Worm (Caenorhabditis elegans) whole organism, L2 larva: ENCODE data around the gene vab-1.

ENCODE experiments used
- C34F6.9 ChIP-seq: fragments of 150-350 bp; optimal IDR thresholded peaks from 2 replicates; lab custom pipeline; 2014; ENCODE audit warnings: missing biosample characterization, missing genetic modification characterization
- F13H6.1 ChIP-seq: sonication (generic microtip); optimal IDR thresholded peaks from 2 replicates; lab custom pipeline; 2016; ENCODE audit warnings: missing genetic modification characterization, missing compliant biosample characterization
- R02D3.7 ChIP-seq: fragments of 150-350 bp; optimal IDR thresholded peaks from 2 replicates; lab custom pipeline; 2014; ENCODE audit warnings: missing biosample characterization, missing genetic modification characterization
- ZK546.5 ChIP-seq: sonication (generic microtip); optimal IDR thresholded peaks from 2 replicates; lab custom pipeline; 2017; ENCODE audit warnings: missing biosample characterization, missing genetic modification characterization
- alr-1 ChIP-seq: fragments of 150-350 bp; optimal IDR thresholded peaks from 2 replicates; lab custom pipeline; 2014; ENCODE audit warnings: missing biosample characterization, missing genetic modification characterization
- aly-2 ChIP-seq: fragments of 150-350 bp; optimal IDR thresholded peaks from 2 replicates; lab custom pipeline; 2014; ENCODE audit warnings: missing biosample characterization, missing genetic modification characterization
- ama-1 ChIP-seq: fragments of 150-350 bp; optimal IDR thresholded peaks from 2 replicates; lab custom pipeline; 2018; ENCODE audit warnings: inconsistent platforms
- ceh-16 ChIP-seq: fragments of 150-350 bp; optimal IDR thresholded peaks from 2 replicates; lab custom pipeline; 2014; ENCODE audit warnings: missing biosample characterization, missing genetic modification characterization
- ceh-82 ChIP-seq: fragments of 150-350 bp; optimal IDR thresholded peaks from 2 replicates; lab custom pipeline; 2014; ENCODE audit warnings: missing biosample characterization, missing genetic modification characterization
- crh-2 ChIP-seq: sonication (generic microtip); optimal IDR thresholded peaks from 2 replicates; lab custom pipeline; 2017; ENCODE audit warnings: missing biosample characterization, missing genetic modification characterization
- dmd-4 ChIP-seq: sonication (generic microtip); optimal IDR thresholded peaks from 2 replicates; lab custom pipeline; 2017; ENCODE audit warnings: missing biosample characterization, missing genetic modification characterization
- egl-27 ChIP-seq: sonication (generic microtip); optimal IDR thresholded peaks from 3 replicates; lab custom pipeline; 2017; ENCODE audit warnings: missing biosample characterization, missing genetic modification reagents, missing genetic modification characterization
- elt-1 ChIP-seq: fragments of 150-350 bp; optimal IDR thresholded peaks from 2 replicates; lab custom pipeline; 2014; ENCODE audit warnings: missing biosample characterization, missing genetic modification characterization
- elt-3 ChIP-seq: sonication (generic microtip); optimal IDR thresholded peaks from 2 replicates; lab custom pipeline; 2017; ENCODE audit warnings: missing biosample characterization, missing genetic modification characterization
- fos-1 ChIP-seq: fragments of 150-350 bp; optimal IDR thresholded peaks from 2 replicates; lab custom pipeline; 2014; ENCODE audit warnings: missing biosample characterization, missing genetic modification characterization
- gmeb-1 ChIP-seq: fragments of 150-350 bp; optimal IDR thresholded peaks from 2 replicates; lab custom pipeline; 2014; ENCODE audit warnings: missing biosample characterization, missing genetic modification characterization
- lin-39 ChIP-seq: fragments of 150-350 bp; optimal IDR thresholded peaks from 2 replicates; lab custom pipeline; 2014; ENCODE audit warnings: missing biosample characterization, missing genetic modification reagents, missing genetic modification characterization
- lsy-2 ChIP-seq, 2 experiments: fragments of 150-350 bp in 1 of 2; sonication (generic microtip) in 1 of 2; optimal IDR thresholded peaks; 2 replicates each; lab custom pipeline; 2014 to 2017; ENCODE audit warnings: missing biosample characterization in 2 of 2, missing genetic modification characterization in 2 of 2
- mab-5 ChIP-seq: fragments of 150-350 bp; optimal IDR thresholded peaks from 2 replicates; lab custom pipeline; 2014; ENCODE audit warnings: missing biosample characterization, missing genetic modification characterization
- mbf-1 ChIP-seq: sonication (generic microtip); optimal IDR thresholded peaks from 2 replicates; lab custom pipeline; 2017; ENCODE audit warnings: missing biosample characterization, missing genetic modification characterization
- mdl-1 ChIP-seq, 2 experiments: fragments of 150-350 bp in 1 of 2; sonication (generic microtip) in 1 of 2; optimal IDR thresholded peaks; 2 replicates each; lab custom pipeline; 2017; ENCODE audit warnings: missing biosample characterization in 2 of 2, missing genetic modification characterization in 2 of 2
- nhr-11 ChIP-seq: fragments of 150-350 bp; optimal IDR thresholded peaks from 2 replicates; lab custom pipeline; 2014; ENCODE audit warnings: missing biosample characterization, missing genetic modification characterization
- nhr-12 ChIP-seq: fragments of 150-350 bp; optimal IDR thresholded peaks from 2 replicates; lab custom pipeline; 2014; ENCODE audit warnings: missing biosample characterization, missing genetic modification characterization
- nhr-129 ChIP-seq: fragments of 150-350 bp; optimal IDR thresholded peaks from 2 replicates; lab custom pipeline; 2014; ENCODE audit warnings: missing biosample characterization, missing genetic modification characterization
- nhr-21 ChIP-seq: fragments of 150-350 bp; optimal IDR thresholded peaks from 2 replicates; lab custom pipeline; 2014; ENCODE audit warnings: missing biosample characterization, missing genetic modification characterization
- nhr-23 ChIP-seq: fragments of 150-350 bp; optimal IDR thresholded peaks from 2 replicates; lab custom pipeline; 2014; ENCODE audit warnings: missing biosample characterization, missing genetic modification reagents, missing genetic modification characterization
- nhr-237 ChIP-seq: fragments of 150-350 bp; optimal IDR thresholded peaks from 2 replicates; lab custom pipeline; 2014; ENCODE audit warnings: missing biosample characterization, missing genetic modification characterization
- nhr-25 ChIP-seq: fragments of 150-350 bp; sonication (generic microtip); optimal IDR thresholded peaks from 3 replicates; lab custom pipeline; 2014; ENCODE audit warnings: missing biosample characterization, missing genetic modification characterization
- nhr-6 ChIP-seq: fragments of 150-350 bp; optimal IDR thresholded peaks from 2 replicates; lab custom pipeline; 2014; ENCODE audit warnings: missing biosample characterization, missing genetic modification characterization
- nhr-77 ChIP-seq: fragments of 150-350 bp; optimal IDR thresholded peaks from 2 replicates; lab custom pipeline; 2014; ENCODE audit warnings: missing biosample characterization, missing genetic modification characterization
- peb-1 ChIP-seq: fragments of 150-350 bp; optimal IDR thresholded peaks from 2 replicates; lab custom pipeline; 2014; ENCODE audit warnings: missing biosample characterization, missing genetic modification characterization
- sem-4 ChIP-seq: fragments of 150-350 bp; optimal IDR thresholded peaks from 2 replicates; lab custom pipeline; 2014; ENCODE audit warnings: missing biosample characterization, missing genetic modification reagents, missing genetic modification characterization
- sma-3 ChIP-seq: sonication (generic microtip); optimal IDR thresholded peaks from 2 replicates; lab custom pipeline; 2016; ENCODE audit warnings: missing genetic modification reagents, missing genetic modification characterization, missing compliant biosample characterization
- sma-9 ChIP-seq, 2 experiments: fragments of 150-350 bp in 1 of 2; sonication (generic microtip) in 1 of 2; optimal IDR thresholded peaks; 2 replicates each; lab custom pipeline; 2014 to 2016; ENCODE audit warnings: missing genetic modification characterization in 2 of 2, mild to moderate bottlenecking in 1 of 2, missing biosample characterization in 1 of 2, missing compliant biosample characterization in 1 of 2, missing genetic modification reagents in 1 of 2, moderate library complexity in 1 of 2
- snpc-4 ChIP-seq: fragments of 150-350 bp; optimal IDR thresholded peaks from 2 replicates; lab custom pipeline; 2014; ENCODE audit warnings: missing biosample characterization, missing genetic modification characterization
- unc-39 ChIP-seq: fragments of 150-350 bp; optimal IDR thresholded peaks from 2 replicates; lab custom pipeline; 2014; ENCODE audit warnings: missing biosample characterization, missing genetic modification characterization
- unc-55 ChIP-seq: fragments of 150-350 bp; sonication (generic microtip); optimal IDR thresholded peaks from 3 replicates; lab custom pipeline; 2014; ENCODE audit warnings: missing biosample characterization, missing genetic modification reagents, missing genetic modification characterization
- unc-62 ChIP-seq: fragments of 150-350 bp; optimal IDR thresholded peaks from 2 replicates; lab custom pipeline; 2014; ENCODE audit warnings: missing biosample characterization, missing genetic modification reagents, missing genetic modification characterization
- zag-1 ChIP-seq: fragments of 150-350 bp; optimal IDR thresholded peaks from 2 replicates; lab custom pipeline; 2014; ENCODE audit warnings: missing biosample characterization, missing genetic modification characterization
- ztf-11 ChIP-seq: sonication (generic microtip); optimal IDR thresholded peaks from 2 replicates; lab custom pipeline; 2017; ENCODE audit warnings: missing biosample characterization, missing genetic modification characterization
- ztf-4 ChIP-seq: fragments of 150-350 bp; optimal IDR thresholded peaks from 2 replicates; lab custom pipeline; 2014; ENCODE audit warnings: missing biosample characterization, missing genetic modification characterization

The vab-1 gene

ce11 chrII:4560068-4560467 lies 11.7 kb upstream of the vab-1 start, which contains the start of gene M03A1.8:
Gene M03A1.8, plus strand, starts transcription at chrII:4560336.
- TF ChIP-seq mbf-1 (no peak), nhr-237 (no peak), nhr-6 (tag; lab: Kevin White, UChicago) (no peak), nhr-129 (no peak), nhr-25 (tag; lab: Kevin White, UChicago) (no peak), ZK546.5 (tag; lab: Kevin White, UChicago) (no peak), F13H6.1 (no peak), nhr-21 (peak; percentile 37), dmd-4 (no peak)

DNA sequence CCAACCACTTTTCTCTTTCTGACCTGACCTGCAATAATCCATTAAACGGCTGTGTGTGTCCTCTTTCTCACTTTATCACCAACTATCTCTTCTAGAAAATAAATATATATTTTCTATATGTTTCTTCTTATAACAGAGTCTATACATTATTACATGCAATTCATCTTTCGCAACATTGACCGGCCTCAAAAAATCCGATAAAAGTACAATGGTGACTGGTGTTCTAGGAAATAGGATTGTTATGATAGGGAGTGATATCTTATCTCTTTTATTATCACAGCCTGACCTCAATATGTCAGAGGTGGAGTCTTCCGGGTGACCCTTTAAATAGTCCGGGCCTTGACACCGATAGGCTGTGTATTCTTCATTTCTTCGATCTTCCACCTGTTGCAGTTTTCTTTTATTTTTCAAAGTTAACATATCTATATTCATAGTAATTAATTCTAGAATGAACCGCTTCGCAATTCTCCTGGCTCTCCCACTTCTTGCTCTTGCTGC lies 9.2 kb upstream of the vab-1 start, which contains the start of gene dao-2:
TSS of gene dao-2 (plus strand) at position 448 of the 498 bp plus-strand sequence.
- TF ChIP-seq lin-39 (tag; lab: Kevin White, UChicago) = no peak
- TF ChIP-seq nhr-21 = peak; percentile 60
- no peak for TF ChIP-seq nhr-6 (tag; lab: Kevin White, UChicago)
- no peak for TF ChIP-seq zag-1 (tag; lab: Kevin White, UChicago)
- no peak for TF ChIP-seq egl-27 (tag; lab: Kevin White, UChicago)
- no peak for TF ChIP-seq ama-1 (lab: Kevin White, UChicago)
- TF ChIP-seq elt-3 = no peak
- no peak for TF ChIP-seq fos-1
- TF ChIP-seq mbf-1 = no peak
- TF ChIP-seq mab-5 (tag; lab: Kevin White, UChicago) = no peak
- no peak for TF ChIP-seq ztf-4 (tag; lab: Kevin White, UChicago)
- peak in 1 of 2 experiments; percentile 5 for TF ChIP-seq lsy-2 (tag; optimal IDR thresholded peaks at IDR 0.05; lab: Kevin White, UChicago)
- TF ChIP-seq R02D3.7 (tag; lab: Kevin White, UChicago) = no peak
- no peak for TF ChIP-seq ceh-16 (tag; lab: Kevin White, UChicago)
- no peak for TF ChIP-seq C34F6.9
- TF ChIP-seq crh-2 (tag; lab: Kevin White, UChicago) = no peak
- TF ChIP-seq nhr-25 (tag; lab: Kevin White, UChicago) = no peak
- TF ChIP-seq sma-3 (GFP tag; lab: Kevin White, UChicago) = peak; percentile 33
- no peak for TF ChIP-seq snpc-4 (tag; lab: Kevin White, UChicago)
- TF ChIP-seq F13H6.1 = no peak
- no peak for TF ChIP-seq sem-4 (tag; lab: Kevin White, UChicago)
- no peak for TF ChIP-seq elt-1 (tag; lab: Kevin White, UChicago)
- no peak for TF ChIP-seq nhr-11 (tag; lab: Kevin White, UChicago)
- no peak for TF ChIP-seq dmd-4
- no peak for TF ChIP-seq ceh-82 (tag; lab: Kevin White, UChicago)
- TF ChIP-seq sma-9 (GFP tag; optimal IDR thresholded peaks at IDR 0.05; lab: Kevin White, UChicago) = peak; percentile 2
- no peak for TF ChIP-seq sma-9 (tag; optimal IDR thresholded peaks at IDR 0.05; lab: Kevin White, UChicago)

ce11 chrII:4565205-4565604 lies 6.6 kb upstream of the vab-1 start:
- TF ChIP-seq lsy-2 (tag; optimal IDR thresholded peaks at IDR 0.05; lab: Kevin White, UChicago) (no peak), unc-39 (tag; lab: Kevin White, UChicago) (no peak), ztf-11 (tag; lab: Kevin White, UChicago) (no peak), mbf-1 (no peak), R02D3.7 (tag; lab: Kevin White, UChicago) (no peak), unc-55 (GFP tag; lab: Kevin White, UChicago) (no peak), mab-5 (tag; lab: Kevin White, UChicago) (no peak), nhr-77 (tag; lab: Kevin White, UChicago) (no peak), ama-1 (lab: Kevin White, UChicago) (no peak), aly-2 (tag; lab: Kevin White, UChicago) (no peak), mdl-1 (tag; optimal IDR thresholded peaks at IDR 0.05; lab: Kevin White, UChicago) (no peak), peb-1 (tag; lab: Kevin White, UChicago) (no peak), elt-3 (no peak), nhr-12 (tag; lab: Kevin White, UChicago) (no peak), fos-1 (no peak), gmeb-1 (tag; lab: Kevin White, UChicago) (no peak), nhr-23 (tag; lab: Kevin White, UChicago) (no peak), zag-1 (tag; lab: Kevin White, UChicago) (no peak), alr-1 (no peak), unc-62 (GFP tag; lab: Kevin White, UChicago) (no peak)
